Fruit fly (Drosophila melanogaster) whole organism, wandering third instar larva: ENCODE data around the gene Doa.

ENCODE experiments used
- Abd-B ChIP-seq: fragments of >200 bp; optimal IDR thresholded peaks from 2 replicates; lab custom pipeline; 2017; ENCODE audit warnings: missing biosample characterization, missing genetic modification characterization
- CG32264 ChIP-seq: fragments of 200-800 bp; sonication (Bioruptor generic); optimal IDR thresholded peaks from 2 replicates; lab custom pipeline; 2016; ENCODE audit warnings: missing biosample characterization, missing genetic modification characterization
- CG9705 ChIP-seq: fragments of 200-800 bp; sonication (Bioruptor generic); optimal IDR thresholded peaks from 2 replicates; lab custom pipeline; 2018; ENCODE audit warnings: missing biosample characterization, mild to moderate bottlenecking, missing genetic modification characterization
- CrebA ChIP-seq: fragments of 200-800 bp; sonication (Bioruptor generic); optimal IDR thresholded peaks from 2 replicates; lab custom pipeline; 2016; ENCODE audit warnings: missing biosample characterization, mild to moderate bottlenecking, missing genetic modification characterization, borderline replicate concordance
- Dfd ChIP-seq: fragments of >200 bp; optimal IDR thresholded peaks from 2 replicates; lab custom pipeline; 2017; ENCODE audit warnings: missing biosample characterization, missing genetic modification characterization
- Dif ChIP-seq: fragments of 200-275, 200-300 bp; sonication (Bioruptor generic); optimal IDR thresholded peaks from 2 replicates; lab custom pipeline; 2018; ENCODE audit warnings: missing biosample characterization, missing genetic modification characterization; ENCODE audit not compliant: partially characterized antibody
- GATAd ChIP-seq: sonication (Bioruptor generic); optimal IDR thresholded peaks from 2 replicates; lab custom pipeline; 2016; ENCODE audit warnings: missing biosample characterization, missing genetic modification characterization
- HLH106 ChIP-seq: fragments of 200-800 bp; optimal IDR thresholded peaks from 3 replicates; lab custom pipeline; 2019; ENCODE audit warnings: missing biosample characterization, mild to moderate bottlenecking, missing genetic modification characterization, moderate library complexity
- Hnf4 ChIP-seq: fragments of 200-800 bp; sonication (Bioruptor generic); optimal IDR thresholded peaks from 2 replicates; lab custom pipeline; 2016; ENCODE audit warnings: missing biosample characterization, mild to moderate bottlenecking, missing genetic modification characterization
- Hr78 ChIP-seq: fragments of >200 bp; optimal IDR thresholded peaks from 2 replicates; lab custom pipeline; 2017; ENCODE audit warnings: missing biosample characterization, missing genetic modification characterization
- Hr83 ChIP-seq: fragments of 200-300 bp; sonication (Bioruptor generic); optimal IDR thresholded peaks from 2 replicates; lab custom pipeline; 2016; ENCODE audit warnings: missing biosample characterization, mild to moderate bottlenecking, missing genetic modification characterization, moderate library complexity; ENCODE audit not compliant: poor library complexity, severe bottlenecking
- Jra ChIP-seq: sonication (Bioruptor generic); optimal IDR thresholded peaks from 2 replicates; lab custom pipeline; 2016; ENCODE audit warnings: missing biosample characterization, missing genetic modification characterization
- Mio ChIP-seq: sonication (Bioruptor generic); optimal IDR thresholded peaks from 2 replicates; lab custom pipeline; 2016; ENCODE audit warnings: missing biosample characterization, missing genetic modification characterization
- Myc ChIP-seq: fragments of >200 bp; optimal IDR thresholded peaks from 2 replicates; lab custom pipeline; 2017
- N ChIP-seq: fragments of >200 bp; optimal IDR thresholded peaks from 2 replicates; lab custom pipeline; 2018; ENCODE audit warnings: missing biosample characterization, missing external identifiers, missing genetic modification characterization
- OdsH ChIP-seq: fragments of 200-800 bp; sonication (Bioruptor generic); optimal IDR thresholded peaks from 2 replicates; lab custom pipeline; 2016; ENCODE audit warnings: missing biosample characterization, mild to moderate bottlenecking, missing genetic modification characterization
- Rel ChIP-seq, 2 experiments: fragments of 200-800 bp; sonication (Bioruptor generic) in 1 of 2; optimal IDR thresholded peaks; 2 replicates in 1 of 2; 3 replicates in 1 of 2; lab custom pipeline; 2016 to 2019; ENCODE audit warnings: mild to moderate bottlenecking in 2 of 2, missing biosample characterization in 2 of 2, missing genetic modification characterization in 2 of 2, moderate library complexity in 1 of 2
- Sp1 ChIP-seq: fragments of 200-800 bp; sonication (Bioruptor generic); optimal IDR thresholded peaks from 3 replicates; lab custom pipeline; 2019; ENCODE audit warnings: missing biosample characterization, mild to moderate bottlenecking, missing genetic modification characterization, moderate library complexity
- Vsx2 ChIP-seq: fragments of 200-300, 225-300 bp; sonication (Bioruptor generic); optimal IDR thresholded peaks from 2 replicates; lab custom pipeline; 2018; ENCODE audit warnings: missing biosample characterization, missing genetic modification characterization; ENCODE audit not compliant: partially characterized antibody
- br ChIP-seq: fragments of 200-800 bp; sonication (Bioruptor generic); optimal IDR thresholded peaks from 2 replicates; lab custom pipeline; 2016; ENCODE audit warnings: missing biosample characterization, missing genetic modification characterization
- brk ChIP-seq: fragments of 200-800 bp; sonication (Bioruptor generic); optimal IDR thresholded peaks from 2 replicates; lab custom pipeline; 2016; ENCODE audit warnings: missing biosample characterization, mild to moderate bottlenecking, missing genetic modification characterization
- dl ChIP-seq, 2 experiments: fragments of 175-275, 200-275 bp in 1 of 2; fragments of 200-275 bp in 1 of 2; sonication (Bioruptor generic); optimal IDR thresholded peaks; lab custom pipeline; 2018; ENCODE audit warnings: mild to moderate bottlenecking in 2 of 2, missing biosample characterization in 2 of 2, missing genetic modification characterization in 2 of 2, moderate library complexity in 2 of 2; ENCODE audit not compliant: partially characterized antibody in 2 of 2, insufficient read depth in 1 of 2
- dmrt93B ChIP-seq: fragments of 200-800 bp; sonication (Bioruptor generic); optimal IDR thresholded peaks from 2 replicates; lab custom pipeline; 2018; ENCODE audit warnings: missing biosample characterization, mild to moderate bottlenecking, missing genetic modification characterization
- dsf ChIP-seq: sonication (Bioruptor generic); optimal IDR thresholded peaks from 2 replicates; lab custom pipeline; 2016; ENCODE audit warnings: missing biosample characterization, missing genetic modification characterization, borderline replicate concordance
- ey ChIP-seq: fragments of 200-800 bp; sonication (Bioruptor generic); optimal IDR thresholded peaks from 2 replicates; lab custom pipeline; 2016; ENCODE audit warnings: missing biosample characterization, missing genetic modification characterization
- foxo ChIP-seq, 2 experiments: fragments of 200-800 bp; sonication (Bioruptor generic); optimal IDR thresholded peaks; 2 replicates in 1 of 2; 3 replicates in 1 of 2; lab custom pipeline; 2016 to 2017; ENCODE audit warnings: missing biosample characterization in 2 of 2, missing genetic modification characterization in 2 of 2
- fru ChIP-seq: fragments of 200-800 bp; sonication (Bioruptor generic); optimal IDR thresholded peaks from 3 replicates; lab custom pipeline; 2016; ENCODE audit warnings: missing biosample characterization, mild to moderate bottlenecking, missing genetic modification characterization
- h ChIP-seq: fragments of 200-800 bp; sonication (Bioruptor generic); optimal IDR thresholded peaks from 3 replicates; lab custom pipeline; 2016; ENCODE audit warnings: missing biosample characterization, mild to moderate bottlenecking, missing genetic modification characterization
- jim ChIP-seq: fragments of 175-275, 200-325 bp; sonication (Bioruptor generic); optimal IDR thresholded peaks from 2 replicates; lab custom pipeline; 2016; ENCODE audit warnings: missing biosample characterization, mild to moderate bottlenecking, missing genetic modification characterization
- lola ChIP-seq: fragments of >200 bp; optimal IDR thresholded peaks from 2 replicates; lab custom pipeline; 2017; ENCODE audit warnings: missing biosample characterization, missing genetic modification characterization
- pan ChIP-seq: fragments of >200 bp; optimal IDR thresholded peaks from 2 replicates; lab custom pipeline; 2017
- psq ChIP-seq: fragments of 200-800 bp; sonication (Bioruptor generic); optimal IDR thresholded peaks from 3 replicates; lab custom pipeline; 2017; ENCODE audit warnings: missing biosample characterization, mild to moderate bottlenecking, missing genetic modification characterization, moderate library complexity
- rgr ChIP-seq: fragments of 200-800 bp; sonication (Bioruptor generic); optimal IDR thresholded peaks from 3 replicates; lab custom pipeline; 2016; ENCODE audit warnings: missing biosample characterization, mild to moderate bottlenecking, missing genetic modification characterization
- sage ChIP-seq: fragments of 200-800 bp; sonication (Bioruptor generic); optimal IDR thresholded peaks from 2 replicates; lab custom pipeline; 2016; ENCODE audit warnings: missing biosample characterization, mild to moderate bottlenecking, missing genetic modification characterization
- sv ChIP-seq: fragments of 200-800 bp; sonication (Bioruptor generic); optimal IDR thresholded peaks from 3 replicates; lab custom pipeline; 2016; ENCODE audit warnings: missing biosample characterization, missing genetic modification characterization
- tai ChIP-seq: sonication (Bioruptor generic); optimal IDR thresholded peaks from 2 replicates; lab custom pipeline; 2016; ENCODE audit warnings: missing biosample characterization, missing genetic modification characterization
- usp ChIP-seq: fragments of >200 bp; optimal IDR thresholded peaks from 2 replicates; lab custom pipeline; 2017; ENCODE audit warnings: missing biosample characterization, missing genetic modification characterization
- woc ChIP-seq: sonication (Bioruptor generic); optimal IDR thresholded peaks from 2 replicates; lab custom pipeline; 2016; ENCODE audit warnings: missing biosample characterization, mild to moderate bottlenecking, missing genetic modification characterization

Doa gene

dm6 chr3R:28883434-28883833 lies 4.4 kb upstream of the Doa start, which contains the start of gene Nepl21:
Gene Nepl21, plus strand, starts transcription at chr3R:28883693.
- TF ChIP-seq Sp1 = no peak
- TF ChIP-seq dsf = no peak
- no peak for TF ChIP-seq rgr (GFP tag; lab: Kevin White, UChicago)
- no peak for TF ChIP-seq h (GFP tag; lab: Kevin White, UChicago)
- no peak for TF ChIP-seq sv (GFP tag; lab: Kevin White, UChicago)
- no peak for TF ChIP-seq jim (GFP tag; lab: Kevin White, UChicago)
- TF ChIP-seq ey (GFP tag; lab: Kevin White, UChicago) = no peak
- TF ChIP-seq foxo (GFP tag; optimal IDR thresholded peaks at IDR 0.05; lab: Kevin White, UChicago) = no peak
- no peak for TF ChIP-seq Rel (GFP tag; optimal IDR thresholded peaks at IDR 0.05; lab: Kevin White, UChicago)
- TF ChIP-seq Rel (tag; optimal IDR thresholded peaks at IDR 0.05; lab: Kevin White, UChicago) = peak; percentile 17

dm6 chr3R:28886813-28887212 lies 1.1 kb upstream of the Doa start:
- no peak for TF ChIP-seq Myc (lab: Kevin White, UChicago)
- no peak for TF ChIP-seq ey (GFP tag; lab: Kevin White, UChicago)
- TF ChIP-seq woc (GFP tag; lab: Kevin White, UChicago) = no peak
- TF ChIP-seq Mio = no peak
- TF ChIP-seq N (GFP tag; lab: Kevin White, UChicago) = no peak
- TF ChIP-seq dmrt93B = no peak
- no peak for TF ChIP-seq Hr83 (GFP tag; lab: Kevin White, UChicago)
- no peak for TF ChIP-seq dsf
- no peak for TF ChIP-seq usp (GFP tag; lab: Kevin White, UChicago)
- TF ChIP-seq rgr (GFP tag; lab: Kevin White, UChicago) = no peak
- TF ChIP-seq Abd-B = no peak
- TF ChIP-seq jim (GFP tag; lab: Kevin White, UChicago) = no peak
- no peak for TF ChIP-seq Vsx2 (GFP tag; lab: Kevin White, UChicago)
- TF ChIP-seq sv (GFP tag; lab: Kevin White, UChicago) = no peak
- TF ChIP-seq GATAd (GFP tag; lab: Kevin White, UChicago) = no peak
- TF ChIP-seq Dfd (GFP tag; lab: Kevin White, UChicago) = no peak
- no peak for TF ChIP-seq Jra (GFP tag; lab: Kevin White, UChicago)
- TF ChIP-seq, all 38 proteins: peak for 0

DNA sequence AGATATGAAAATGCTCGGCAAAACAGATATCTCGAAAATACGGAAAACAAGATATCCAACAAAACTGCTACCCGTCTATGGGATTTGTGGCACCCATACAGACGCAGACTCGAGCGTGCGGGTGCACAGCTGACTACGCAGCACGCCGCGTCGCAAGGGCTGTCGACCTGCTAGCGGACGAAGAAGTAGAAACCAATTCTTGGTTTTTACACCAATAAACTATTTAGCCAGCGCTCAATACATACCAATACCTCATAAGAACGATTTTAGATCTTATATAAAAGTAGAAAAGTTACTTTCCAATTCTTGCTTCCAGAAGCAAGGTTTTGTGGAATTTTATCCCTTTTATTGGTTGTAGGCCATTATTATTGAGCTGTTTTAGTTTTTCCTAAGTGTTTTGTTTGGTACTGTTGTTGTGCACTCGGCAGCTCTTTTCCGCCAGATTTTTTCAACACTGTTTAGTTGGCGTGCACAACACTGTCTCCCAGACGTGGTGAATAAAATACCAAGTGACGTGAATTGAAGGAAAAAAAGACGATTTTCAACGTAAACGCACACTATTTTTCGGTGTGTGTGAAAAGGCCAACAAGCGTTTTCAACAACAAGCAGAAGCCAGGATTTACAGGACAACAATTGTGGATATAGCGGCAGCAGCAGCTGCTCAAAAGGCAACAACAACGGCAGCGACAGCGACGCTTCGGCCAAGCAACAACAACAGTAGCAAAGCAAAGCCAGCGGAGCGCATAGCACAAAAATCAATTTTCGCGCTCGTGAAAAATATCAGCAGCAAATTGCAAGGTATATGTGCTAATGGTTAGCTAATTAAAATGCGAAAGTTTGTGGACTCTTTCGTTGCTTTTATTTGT lies 921 bp downstream of the Doa start:
- TF ChIP-seq Hr78 (no peak), brk (no peak), HLH106 (tag; lab: Kevin White, UChicago) (peak; percentile 86), foxo (GFP tag; optimal IDR thresholded peaks at IDR 0.05; lab: Kevin White, UChicago) (peak; percentile 57 to 93), Jra (GFP tag; lab: Kevin White, UChicago) (peak; percentile 67), br (GFP tag; lab: Kevin White, UChicago) (peak; percentile 90), CG9705 (GFP tag; lab: Kevin White, UChicago) (peak; percentile 82), psq (GFP tag; lab: Kevin White, UChicago) (peak; percentile 78), Hr83 (GFP tag; lab: Kevin White, UChicago) (peak; percentile 68), h (GFP tag; lab: Kevin White, UChicago) (peak; percentile 92), Hnf4 (GFP tag; lab: Kevin White, UChicago) (peak; percentile 91), lola (no peak), ey (GFP tag; lab: Kevin White, UChicago) (peak; percentile 89), CG32264 (GFP tag; lab: Kevin White, UChicago) (peak; percentile 67), fru (GFP tag; lab: Kevin White, UChicago) (peak; percentile 89), dl (GFP tag; optimal IDR thresholded peaks at IDR 0.05; lab: Kevin White, UChicago; ENCODE audit: insufficient read depth in 1 of 2, partially characterized antibody in 2 of 2) (no peak), Abd-B (peak; percentile 10), sage (GFP tag; lab: Kevin White, UChicago) (no peak), Myc (lab: Kevin White, UChicago) (peak; percentile 70), dmrt93B (peak; percentile 76), OdsH (GFP tag; lab: Kevin White, UChicago) (peak; percentile 79), Sp1 (peak; percentile 72), Dfd (GFP tag; lab: Kevin White, UChicago) (no peak), N (GFP tag; lab: Kevin White, UChicago) (no peak), Vsx2 (GFP tag; lab: Kevin White, UChicago) (no peak), GATAd (GFP tag; lab: Kevin White, UChicago) (peak; percentile 50), tai (no peak), Rel (GFP tag; optimal IDR thresholded peaks at IDR 0.05; lab: Kevin White, UChicago) (no peak), Rel (tag; optimal IDR thresholded peaks at IDR 0.05; lab: Kevin White, UChicago) (peak; percentile 66), jim (GFP tag; lab: Kevin White, UChicago) (no peak), Dif (GFP tag; lab: Kevin White, UChicago) (no peak), Mio (peak; percentile 36), woc (GFP tag; lab: Kevin White, UChicago) (peak; percentile 79), rgr (GFP tag; lab: Kevin White, UChicago) (peak; percentile 91), usp (GFP tag; lab: Kevin White, UChicago) (no peak), dsf (peak; percentile 37), sv (GFP tag; lab: Kevin White, UChicago) (peak; percentile 78), pan (lab: Kevin White, UChicago) (no peak), CrebA (GFP tag; lab: Kevin White, UChicago) (no peak)
